Worm (Caenorhabditis elegans) whole organism, L1 larva: ENCODE data around the gene gei-1.

ENCODE experiments used
- nhr-11 ChIP-seq: fragments of 150-350 bp; optimal IDR thresholded peaks from 2 replicates; lab custom pipeline; 2014; ENCODE audit warnings: missing biosample characterization, missing genetic modification characterization
- nhr-237 ChIP-seq: fragments of 150-350 bp; optimal IDR thresholded peaks from 2 replicates; lab custom pipeline; 2014; ENCODE audit warnings: missing biosample characterization, missing genetic modification characterization

DNA sequence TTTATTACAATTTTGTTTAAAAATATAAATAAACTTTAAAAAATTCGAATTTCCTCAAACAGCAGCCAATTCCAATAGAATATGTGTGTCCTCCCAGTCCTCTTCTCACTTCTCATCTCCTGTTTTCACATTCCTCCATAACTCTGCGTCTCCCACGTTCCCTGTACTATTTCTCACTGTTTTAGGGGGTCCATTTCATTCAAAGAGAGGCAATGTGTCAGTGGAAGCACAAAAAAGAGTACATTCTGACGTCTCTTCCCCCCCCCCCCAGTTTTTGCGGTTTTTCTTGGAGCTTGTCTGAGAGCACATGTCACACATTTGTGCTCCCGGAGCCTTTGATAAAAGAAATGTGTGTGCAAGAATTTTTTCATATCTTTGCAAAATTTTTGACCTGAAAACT is 40.1 kb upstream of the gei-1 start:
- no peak for TF ChIP-seq nhr-237 (tag; lab: Kevin White, UChicago)
- no peak for TF ChIP-seq nhr-11 (tag; lab: Kevin White, UChicago)
